Worm (Caenorhabditis elegans) whole organism, young adult: ENCODE results near the gene ztf-29.

Experiments
- Y56A3A.18 ChIP-seq: fragments of 200-800 bp; sonication (Bioruptor generic); IDR thresholded peaks from 2 replicates; pipeline ENCODE4 v1.3.6; 2022; ENCODE audit warnings: missing genetic modification reagents, missing genetic modification characterization, missing compliant biosample characterization
- efl-1 ChIP-seq: fragments of 150-350 bp; optimal IDR thresholded peaks from 2 replicates; lab custom pipeline; 2014; ENCODE audit warnings: missing biosample characterization, missing genetic modification reagents, missing genetic modification characterization
- madf-10 ChIP-seq: sonication (generic microtip); optimal IDR thresholded peaks from 2 replicates; lab custom pipeline; 2016; ENCODE audit warnings: mild to moderate bottlenecking, missing genetic modification characterization, missing compliant biosample characterization
- unc-130 ChIP-seq: sonication (generic microtip); optimal IDR thresholded peaks from 2 replicates; lab custom pipeline; 2016; ENCODE audit warnings: missing genetic modification reagents, missing genetic modification characterization, missing compliant biosample characterization

- TF ChIP-seq madf-10 (tag; lab: Kevin White, UChicago) (no peak), efl-1 (peak; percentile 79), Y56A3A.18 (GFP tag; lab: Robert Waterston, UW) (no peak), unc-130 (GFP tag; lab: Kevin White, UChicago) (no peak)
These were observed 4.7 kb downstream of the ztf-29 start, which contains the start of gene Y66D12A.10 for ce11 chrIII:11565602-11566001.
